Fruit fly (Drosophila melanogaster): ENCODE results near the gene hid.

dm6 chr3L:18164804-18165203, 20.6 kb downstream of the hid start:
- TF ChIP-seq NC2α (GFP tag; optimal IDR thresholded peaks at IDR 0.05) (no peak), twi (tag; optimal IDR thresholded peaks at IDR 0.05) (no peak), CG16779 (GFP tag; IDR thresholded peaks at IDR 0.05) (no peak), CrebB (tag; optimal IDR thresholded peaks at IDR 0.05) (no peak), sim (GFP tag; IDR thresholded peaks at IDR 0.05) (no peak), BtbVII (GFP tag; optimal IDR thresholded peaks at IDR 0.05) (no peak), CG14860 (GFP tag; IDR thresholded peaks at IDR 0.05; ENCODE audit: partially characterized antibody) (no peak), CG11456 (GFP tag; IDR thresholded peaks at IDR 0.05) (no peak), scrt (GFP tag; optimal IDR thresholded peaks at IDR 0.05) (no peak), CG13894 (tag; optimal IDR thresholded peaks at IDR 0.05) (no peak), chif (GFP tag; optimal IDR thresholded peaks at IDR 0.05) (no peak), Hr51 (GFP tag; optimal IDR thresholded peaks at IDR 0.05) (no peak), caup (GFP tag; optimal IDR thresholded peaks at IDR 0.05; ENCODE audit: severe bottlenecking) (no peak)

All from whole organism, embryonic.